Worm (Caenorhabditis elegans) whole organism, L4/young adult: ENCODE results near the gene iglr-2.

ENCODE experiments used
- dao-5 ChIP-seq: sonication (generic microtip); optimal IDR thresholded peaks from 2 replicates; lab custom pipeline; 2016; ENCODE audit warnings: missing genotype, missing genetic modification characterization, moderate library complexity, missing compliant biosample characterization
- him-1 ChIP-seq: sonication (generic microtip); optimal IDR thresholded peaks from 2 replicates; lab custom pipeline; 2016; ENCODE audit warnings: missing genotype, missing genetic modification reagents, missing genetic modification characterization, missing compliant biosample characterization

ce11 chrIII:8319100-8319499, 12.0 kb downstream of the iglr-2 start, which contains the start of gene F10E9.11:
- TF ChIP-seq dao-5 (no peak), him-1 (tag; lab: Kevin White, UChicago) (no peak)
